Worm (Caenorhabditis elegans): Measurements from ENCODE around the gene nra-3.

DNA sequence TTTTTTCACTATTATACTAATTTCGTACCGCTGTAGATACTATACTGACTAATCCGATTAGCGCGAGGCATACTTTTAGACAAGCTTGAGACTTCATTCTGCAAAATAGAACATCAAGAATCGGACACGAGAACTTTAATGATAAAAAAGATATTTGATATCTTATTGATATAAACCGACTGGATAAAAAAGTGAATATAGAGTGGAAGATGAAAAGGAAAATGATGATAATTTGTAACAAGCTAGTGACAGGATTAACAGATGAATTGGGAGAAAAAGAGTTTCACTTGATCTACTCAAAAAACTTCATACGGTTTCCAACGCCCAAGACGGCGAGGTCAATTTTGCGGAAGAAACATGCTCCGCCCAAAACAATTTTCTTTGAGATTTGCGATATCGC is 17.7 kb upstream of the nra-3 start, which contains the start of gene nas-37:
- no peak for TF ChIP-seq lin-13 (GFP tag; optimal IDR thresholded peaks at IDR 0.05)
- TF ChIP-seq ama-1 (optimal IDR thresholded peaks at IDR 0.05), result no peak
- no peak for TF ChIP-seq nhr-237 (tag; optimal IDR thresholded peaks at IDR 0.05)
- TF ChIP-seq C34F6.9 (tag; optimal IDR thresholded peaks at IDR 0.05), result no peak
- TF ChIP-seq nhr-77 (tag; optimal IDR thresholded peaks at IDR 0.05), result no peak
- no peak for TF ChIP-seq lsy-2 (tag; optimal IDR thresholded peaks at IDR 0.05)
- TF ChIP-seq elt-3 (tag; optimal IDR thresholded peaks at IDR 0.05), result no peak
- no peak for TF ChIP-seq skn-1 (tag; optimal IDR thresholded peaks at IDR 0.05)
- TF ChIP-seq nhr-10 (tag; optimal IDR thresholded peaks at IDR 0.05), result no peak
